Worm (Caenorhabditis elegans) whole organism, L1 larva: ENCODE measurements around the gene nspe-2.

Experiments
- C04F5.9 ChIP-seq: sonication (generic microtip); optimal IDR thresholded peaks from 2 replicates; lab custom pipeline; 2016; ENCODE audit warnings: missing genetic modification characterization, missing compliant biosample characterization
- F16B12.6 ChIP-seq: fragments of 150-350 bp; optimal IDR thresholded peaks from 2 replicates; lab custom pipeline; 2014; ENCODE audit warnings: missing biosample characterization, missing genetic modification characterization
- aha-1 ChIP-seq: fragments of 150-350 bp; optimal IDR thresholded peaks from 2 replicates; lab custom pipeline; 2014; ENCODE audit warnings: missing biosample characterization, missing genetic modification characterization
- blmp-1 ChIP-seq: fragments of 150-350 bp; optimal IDR thresholded peaks from 2 replicates; lab custom pipeline; 2014; ENCODE audit warnings: missing biosample characterization, missing genetic modification characterization
- ceh-63 ChIP-seq: fragments of 200-800 bp; sonication (Bioruptor generic); optimal IDR thresholded peaks from 2 replicates; lab custom pipeline; 2018; ENCODE audit warnings: mild to moderate bottlenecking, missing genetic modification characterization, missing compliant biosample characterization
- ceh-82 ChIP-seq, 3 experiments: fragments of 150-350 bp in 1 of 3; sonication (generic microtip) in 2 of 3; optimal IDR thresholded peaks; 2 replicates each; lab custom pipeline; 2014 to 2017; ENCODE audit warnings: missing biosample characterization in 3 of 3, missing genetic modification characterization in 3 of 3
- ceh-88 ChIP-seq: fragments of 200-800 bp; sonication (Bioruptor generic); IDR thresholded peaks from 2 replicates; pipeline ENCODE4 v1.3.6; 2022; ENCODE audit warnings: missing genetic modification characterization, missing compliant biosample characterization
- ceh-90 ChIP-seq: sonication (generic microtip); optimal IDR thresholded peaks from 2 replicates; lab custom pipeline; 2016; ENCODE audit warnings: missing genetic modification characterization, missing compliant biosample characterization
- dpl-1 ChIP-seq, 3 experiments: fragments of 150-350 bp in 2 of 3; sonication (generic microtip) in 1 of 3; optimal IDR thresholded peaks; 2 replicates each; lab custom pipeline; 2014 to 2017; ENCODE audit warnings: missing biosample characterization in 3 of 3, missing genetic modification characterization in 3 of 3, missing genetic modification reagents in 3 of 3
- efl-1 ChIP-seq, 4 experiments: fragments of 150-350 bp; optimal IDR thresholded peaks in 3 of 4; peaks in 1 of 4; 1 replicate in 1 of 4; 2 replicates in 3 of 4; lab custom pipeline; 2014; ENCODE audit warnings: missing biosample characterization in 2 of 4, missing genetic modification characterization in 2 of 4, missing genetic modification reagents in 2 of 4
- efl-3 ChIP-seq: fragments of 200-800 bp; sonication (Bioruptor generic); optimal IDR thresholded peaks from 2 replicates; lab custom pipeline; 2018; ENCODE audit warnings: mild to moderate bottlenecking, missing genetic modification characterization, missing compliant biosample characterization
- egl-27 ChIP-seq, 2 experiments: fragments of 150-350 bp in 1 of 2; sonication (generic microtip); optimal IDR thresholded peaks; 3 replicates each; lab custom pipeline; 2017 to 2018; ENCODE audit warnings: missing biosample characterization in 2 of 2, missing genetic modification characterization in 2 of 2, missing genetic modification reagents in 2 of 2
- elt-2 ChIP-seq: sonication (generic microtip); optimal IDR thresholded peaks from 2 replicates; lab custom pipeline; 2016; ENCODE audit warnings: missing genetic modification characterization, mild to moderate bottlenecking, inconsistent platforms, missing compliant biosample characterization, missing genetic modification reagents
- ets-5 ChIP-seq: fragments of 200-800 bp; sonication (Bioruptor generic); IDR thresholded peaks from 2 replicates; pipeline ENCODE4 v1.3.6; 2022; ENCODE audit warnings: missing genetic modification characterization, missing compliant biosample characterization
- fkh-4 ChIP-seq: sonication (generic microtip); optimal IDR thresholded peaks from 2 replicates; lab custom pipeline; 2016; ENCODE audit warnings: missing compliant biosample characterization, missing genetic modification characterization, borderline replicate concordance
- fkh-8 ChIP-seq: sonication (generic microtip); optimal IDR thresholded peaks from 2 replicates; lab custom pipeline; 2016; ENCODE audit warnings: mild to moderate bottlenecking, missing genetic modification characterization, missing compliant biosample characterization
- fos-1 ChIP-seq: fragments of 150-350 bp; optimal IDR thresholded peaks from 2 replicates; lab custom pipeline; 2014; ENCODE audit warnings: missing biosample characterization, missing genetic modification characterization
- hlh-17 ChIP-seq: fragments of 200-800 bp; sonication (Bioruptor generic); optimal IDR thresholded peaks from 2 replicates; lab custom pipeline; 2018; ENCODE audit warnings: missing genetic modification characterization, mild to moderate bottlenecking, missing compliant biosample characterization, moderate library complexity, borderline replicate concordance
- irx-1 ChIP-seq: sonication (generic microtip); optimal IDR thresholded peaks from 2 replicates; lab custom pipeline; 2016; ENCODE audit warnings: missing genetic modification characterization, missing compliant biosample characterization
- isw-1 ChIP-seq: fragments of 200-800 bp; sonication (Bioruptor generic); IDR thresholded peaks from 2 replicates; pipeline ENCODE4 v1.3.6; 2022; ENCODE audit warnings: missing genetic modification characterization, missing compliant biosample characterization
- jun-1 ChIP-seq: fragments of 150-350 bp; optimal IDR thresholded peaks from 2 replicates; lab custom pipeline; 2014; ENCODE audit warnings: missing biosample characterization, missing genetic modification reagents, missing genetic modification characterization
- lin-13 ChIP-seq: fragments of 150-350 bp; optimal IDR thresholded peaks from 2 replicates; lab custom pipeline; 2014; ENCODE audit warnings: missing biosample characterization, missing genetic modification reagents, missing genetic modification characterization
- lin-14 ChIP-seq: fragments of 200-800 bp; sonication (Bioruptor generic); optimal IDR thresholded peaks from 2 replicates; lab custom pipeline; 2018; ENCODE audit warnings: mild to moderate bottlenecking, missing genetic modification characterization, moderate library complexity, missing compliant biosample characterization
- lin-35 ChIP-seq, 2 experiments: fragments of 150-350 bp; optimal IDR thresholded peaks; 2 replicates each; lab custom pipeline; 2014; ENCODE audit warnings: missing biosample characterization in 2 of 2, missing genetic modification characterization in 2 of 2, missing genetic modification reagents in 2 of 2
- lsy-2 ChIP-seq, 2 experiments: fragments of 150-350 bp; optimal IDR thresholded peaks; 2 replicates each; lab custom pipeline; 2014; ENCODE audit warnings: missing biosample characterization in 2 of 2, missing genetic modification characterization in 2 of 2
- mef-2 ChIP-seq: fragments of 150-350 bp; optimal IDR thresholded peaks from 2 replicates; lab custom pipeline; 2014; ENCODE audit warnings: missing biosample characterization, missing genetic modification characterization
- nhr-19 ChIP-seq: fragments of 200-800 bp; sonication (Bioruptor generic); conservative IDR thresholded peaks from 2 replicates; pipeline ENCODE4 v1.3.6; 2022; ENCODE audit warnings: missing genetic modification characterization, missing compliant biosample characterization
- nhr-71 ChIP-seq: sonication (generic microtip); optimal IDR thresholded peaks from 2 replicates; lab custom pipeline; 2016; ENCODE audit warnings: mild to moderate bottlenecking, missing genetic modification characterization, moderate library complexity, missing compliant biosample characterization
- nhr-76 ChIP-seq: sonication (generic microtip); optimal IDR thresholded peaks from 2 replicates; lab custom pipeline; 2017; ENCODE audit warnings: missing biosample characterization, missing genetic modification characterization
- nhr-77 ChIP-seq: fragments of 150-350 bp; optimal IDR thresholded peaks from 2 replicates; lab custom pipeline; 2014; ENCODE audit warnings: missing biosample characterization, missing genetic modification characterization
- nhr-84 ChIP-seq: sonication (generic microtip); optimal IDR thresholded peaks from 2 replicates; lab custom pipeline; 2017; ENCODE audit warnings: missing biosample characterization, missing genetic modification characterization
- nhr-85 ChIP-seq: sonication (generic microtip); peaks from one replicate; lab custom pipeline; 2016; ENCODE audit warnings: missing genetic modification characterization, inconsistent platforms, missing compliant biosample characterization
- pag-3 ChIP-seq: sonication (generic microtip); optimal IDR thresholded peaks from 2 replicates; lab custom pipeline; 2017; ENCODE audit warnings: missing genetic modification characterization, mild to moderate bottlenecking, missing compliant biosample characterization, antibody characterized with exemption, borderline replicate concordance; ENCODE audit not compliant: insufficient read depth
- skn-1 ChIP-seq: fragments of 150-350 bp; optimal IDR thresholded peaks from 2 replicates; lab custom pipeline; 2014; ENCODE audit warnings: missing biosample characterization, missing genetic modification characterization
- snu-23 ChIP-seq: sonication (generic microtip); optimal IDR thresholded peaks from 2 replicates; lab custom pipeline; 2016; ENCODE audit warnings: missing genetic modification characterization, missing compliant biosample characterization
- sox-4 ChIP-seq: sonication (generic microtip); optimal IDR thresholded peaks from 2 replicates; lab custom pipeline; 2016; ENCODE audit warnings: missing genetic modification characterization, missing compliant biosample characterization
- sptf-1 ChIP-seq: fragments of 150-350 bp; optimal IDR thresholded peaks from 2 replicates; lab custom pipeline; 2014; ENCODE audit warnings: missing biosample characterization, missing genetic modification characterization
- sup-37 ChIP-seq: fragments of 200-800 bp; sonication (Bioruptor generic); optimal IDR thresholded peaks from 2 replicates; lab custom pipeline; 2018; ENCODE audit warnings: mild to moderate bottlenecking, missing genetic modification characterization, missing compliant biosample characterization
- tbx-2 ChIP-seq: sonication (generic microtip); optimal IDR thresholded peaks from 2 replicates; lab custom pipeline; 2016; ENCODE audit warnings: missing genetic modification characterization, missing compliant biosample characterization
- vab-15 ChIP-seq: sonication (generic microtip); optimal IDR thresholded peaks from 2 replicates; lab custom pipeline; 2017; ENCODE audit warnings: missing genotype, mild to moderate bottlenecking, missing genetic modification characterization, missing compliant biosample characterization
- zip-4 ChIP-seq: fragments of 200-800 bp; sonication (Bioruptor generic); optimal IDR thresholded peaks from 2 replicates; lab custom pipeline; 2018; ENCODE audit warnings: mild to moderate bottlenecking, missing genetic modification characterization, moderate library complexity, missing compliant biosample characterization

nspe-2 gene

DNA sequence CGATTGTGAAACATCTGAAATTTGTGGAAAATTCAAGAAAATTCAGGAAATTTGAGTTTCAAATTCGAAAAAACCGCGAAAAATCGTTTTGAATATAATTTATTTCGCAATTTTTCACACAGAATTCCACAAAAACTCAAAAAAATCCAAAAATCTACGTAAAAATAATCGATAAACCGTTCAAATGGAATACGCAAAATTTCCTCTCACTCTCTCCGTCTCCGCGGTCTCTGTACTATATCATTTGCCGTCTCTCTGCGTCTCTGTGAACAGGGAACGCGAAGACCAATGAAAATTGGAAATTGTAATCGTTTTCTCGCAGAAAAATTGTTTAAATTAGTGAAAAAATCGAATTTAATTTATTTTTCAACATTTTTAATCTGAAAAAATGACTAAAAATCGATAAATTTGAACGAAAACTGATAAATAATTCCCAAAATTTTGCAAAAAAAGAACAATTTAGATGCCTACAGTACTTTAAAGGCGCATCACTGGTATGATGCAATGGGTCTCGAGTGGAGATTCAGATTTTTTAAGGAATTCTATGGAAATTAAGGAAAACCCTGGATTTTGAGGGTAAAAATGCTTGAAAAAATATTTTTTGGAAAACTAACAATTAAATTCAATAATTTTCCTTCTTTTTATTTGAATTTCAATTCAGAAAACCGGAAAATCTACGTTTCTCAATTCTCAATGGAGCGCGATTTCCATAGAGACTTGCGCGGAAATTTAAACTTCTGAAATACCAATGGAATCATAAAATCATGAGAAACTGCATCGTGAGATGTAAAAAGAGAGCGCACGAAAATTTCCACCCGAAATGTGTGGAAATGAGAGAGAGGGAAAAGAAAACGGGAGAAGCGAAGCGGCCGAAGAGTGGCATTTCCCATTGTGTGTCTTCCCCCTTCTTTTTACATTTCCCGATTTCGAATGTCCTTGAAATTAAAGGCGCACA lies 15.2 kb downstream of the nspe-2 start, which contains the start of the genes ceh-100 and lips-15 (continued):
- TF ChIP-seq ceh-82 (tag; optimal IDR thresholded peaks at IDR 0.05; lab: Kevin White, UChicago): peak in 1 of 3 experiments; percentile 10
- TF ChIP-seq tbx-2: peak; percentile 8
- no peak for TF ChIP-seq ceh-63 (GFP tag; lab: Kevin White, UChicago)
- peak; percentile 5 for TF ChIP-seq lin-13
- no peak for TF ChIP-seq ets-5 (GFP tag; lab: Robert Waterston, UW)
- no peak for TF ChIP-seq fkh-4 (tag; lab: Kevin White, UChicago)
- TF ChIP-seq aha-1 (tag; lab: Kevin White, UChicago): no peak
- no peak for TF ChIP-seq ceh-88 (GFP tag; lab: Robert Waterston, UW)
- no peak for TF ChIP-seq efl-3 (GFP tag; lab: Kevin White, UChicago)
- TF ChIP-seq fos-1 (tag; lab: Kevin White, UChicago): no peak
- TF ChIP-seq egl-27 (tag; optimal IDR thresholded peaks at IDR 0.05; lab: Kevin White, UChicago): no peak
- TF ChIP-seq F16B12.6 (tag; lab: Kevin White, UChicago): no peak
- TF ChIP-seq hlh-17 (GFP tag; lab: Kevin White, UChicago): no peak
- peak; percentile 22 to 23 for TF ChIP-seq lsy-2 (tag; optimal IDR thresholded peaks at IDR 0.05; lab: Kevin White, UChicago)
- TF ChIP-seq dpl-1 (GFP tag; optimal IDR thresholded peaks at IDR 0.05; lab: Kevin White, UChicago): peak; percentile 13 to 70 (median 45)
- peak; percentile 42 for TF ChIP-seq snu-23 (GFP tag; lab: Kevin White, UChicago)
- TF ChIP-seq nhr-85 (tag; lab: Kevin White, UChicago): peak; percentile 62
- no peak for TF ChIP-seq pag-3 (tag; lab: Kevin White, UChicago)
- no peak for TF ChIP-seq nhr-71 (tag; lab: Kevin White, UChicago)
- TF ChIP-seq irx-1 (tag; lab: Kevin White, UChicago): no peak

DNA sequence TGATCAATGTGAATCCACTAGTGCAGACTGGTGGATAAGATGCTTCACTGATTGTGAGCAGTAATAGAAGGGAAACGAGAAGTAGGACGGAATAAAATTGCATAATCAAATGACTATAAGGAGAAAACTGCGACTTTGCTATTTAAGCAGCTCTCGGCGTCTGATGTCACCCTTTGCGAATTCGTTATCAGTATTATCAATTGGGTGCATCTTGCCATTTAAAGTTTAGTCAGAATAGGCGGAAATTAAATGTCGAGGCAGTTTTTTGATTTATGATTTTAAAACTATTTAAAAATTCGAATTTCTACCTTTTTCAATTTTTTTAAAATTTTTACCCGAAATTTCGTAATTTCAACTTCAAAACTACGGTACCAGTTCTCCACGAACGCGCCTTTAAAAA lies 38.2 kb downstream of the nspe-2 start, which contains the start of gene clec-4:
Gene clec-4, minus strand, starts transcription at position 162 of the 400 bp plus-strand sequence.
- TF ChIP-seq nhr-76 (tag; lab: Kevin White, UChicago) (no peak), nhr-19 (GFP tag; lab: Robert Waterston, UW) (no peak), vab-15 (tag; lab: Kevin White, UChicago) (no peak), isw-1 (GFP tag; lab: Robert Waterston, UW) (no peak)

DNA sequence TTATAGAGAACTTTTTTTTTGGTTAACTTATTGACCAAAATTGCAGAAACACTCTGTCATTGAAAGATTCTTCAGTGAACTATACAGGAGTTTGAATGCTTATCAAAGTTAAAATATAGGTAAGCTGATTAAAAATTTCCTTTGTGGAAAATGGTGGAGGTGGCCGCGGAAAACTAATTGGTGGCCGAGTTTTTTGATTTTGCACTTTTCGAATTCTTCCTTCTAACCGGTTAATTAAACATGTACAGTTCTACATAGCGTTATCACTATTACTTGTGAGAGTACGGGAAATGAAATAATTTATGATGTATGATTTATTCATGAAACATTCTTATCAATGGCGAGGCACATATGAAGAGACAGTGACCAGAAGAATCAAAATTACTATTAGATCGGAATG lies 41.4 kb downstream of the nspe-2 start, which contains the start of gene clec-8:
Gene clec-8, minus strand, starts transcription at position 308 of the 400 bp plus-strand sequence.
- TF ChIP-seq elt-2 (tag; lab: Kevin White, UChicago): peak; percentile 72
- no peak for TF ChIP-seq jun-1
- TF ChIP-seq lin-13: no peak

DNA sequence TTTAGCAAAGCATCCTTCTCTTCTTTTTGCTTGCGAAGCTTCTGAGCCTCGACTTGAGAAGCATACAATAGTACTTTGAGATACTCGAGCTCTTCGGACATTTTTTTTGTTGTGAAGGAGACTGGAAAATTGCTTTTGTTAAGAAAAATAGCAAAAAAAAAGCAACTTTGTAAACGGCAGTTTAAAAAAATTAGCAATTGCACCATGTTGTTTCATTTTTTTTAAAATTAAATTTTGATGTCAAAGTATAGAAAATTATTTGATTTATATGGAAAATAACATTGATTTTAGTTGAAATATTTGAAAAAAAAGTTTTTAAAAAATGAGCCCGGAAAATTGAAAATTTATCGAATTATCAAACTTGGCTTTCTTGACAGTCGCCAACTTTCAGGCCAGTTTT lies 44.5 kb downstream of the nspe-2 start, which contains the start of gene Y38E10A.3:
Gene Y38E10A.3, minus strand, starts transcription at position 101 of the 400 bp plus-strand sequence.
- TF ChIP-seq C04F5.9 (tag; lab: Kevin White, UChicago) (no peak), efl-1 (optimal IDR thresholded peaks at IDR 0.05; lab: Kevin White, UChicago) (no peak), efl-1 (GFP tag; optimal IDR thresholded peaks at IDR 0.05 in 1 of 2; lab: Kevin White, UChicago) (peak in 1 of 2 experiments; percentile 59)

DNA sequence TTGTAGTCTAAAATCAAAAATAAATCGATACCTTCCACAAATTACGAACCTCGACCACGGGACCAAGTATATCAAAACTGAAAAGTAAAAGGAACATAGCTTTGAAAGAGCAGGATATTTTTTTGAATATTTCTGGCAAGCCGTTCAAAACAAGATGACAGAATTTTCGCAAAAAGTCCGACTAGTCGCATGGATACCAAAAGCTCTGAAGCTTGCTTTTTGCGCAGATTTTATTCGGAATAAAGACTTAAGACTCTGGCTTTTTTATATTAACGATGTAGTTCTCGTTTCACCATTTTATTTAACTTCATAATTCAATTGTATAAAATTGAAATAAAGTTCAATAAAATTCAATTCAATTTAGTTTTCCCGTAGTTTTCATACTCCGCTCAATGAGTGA lies 45.6 kb downstream of the nspe-2 start, which contains the start of gene Y38E10A.2:
Gene Y38E10A.2, minus strand, starts transcription at position 101 of the 400 bp plus-strand sequence.
- TF ChIP-seq fkh-8: no peak
- no peak for TF ChIP-seq efl-3 (GFP tag; lab: Kevin White, UChicago)
- TF ChIP-seq mef-2 (tag; lab: Kevin White, UChicago): no peak
- no peak for TF ChIP-seq aha-1 (tag; lab: Kevin White, UChicago)
- no peak for TF ChIP-seq skn-1 (tag; lab: Kevin White, UChicago)
- TF ChIP-seq ceh-63 (GFP tag; lab: Kevin White, UChicago): no peak
- TF ChIP-seq nhr-77: no peak
- TF ChIP-seq ceh-90 (tag; lab: Kevin White, UChicago): no peak
- TF ChIP-seq lin-35 (GFP tag; optimal IDR thresholded peaks at IDR 0.05; lab: Kevin White, UChicago): no peak
- no peak for TF ChIP-seq nhr-84 (tag; lab: Kevin White, UChicago)
- TF ChIP-seq nhr-19 (GFP tag; lab: Robert Waterston, UW): no peak
- no peak for TF ChIP-seq sox-4
- no peak for TF ChIP-seq sptf-1 (tag; lab: Kevin White, UChicago)
- TF ChIP-seq snu-23 (GFP tag; lab: Kevin White, UChicago): no peak
- no peak for TF ChIP-seq ets-5 (GFP tag; lab: Robert Waterston, UW)
- TF ChIP-seq zip-4 (GFP tag; lab: Kevin White, UChicago): no peak
- TF ChIP-seq lin-14: no peak
- no peak for TF ChIP-seq blmp-1 (tag; lab: Kevin White, UChicago)
- TF ChIP-seq sup-37 (GFP tag; lab: Kevin White, UChicago): no peak
